Worm (Caenorhabditis elegans) whole organism, L1 larva: ENCODE measurements around the gene R102.3.

ENCODE experiments used
- C04F5.9 ChIP-seq: sonication (generic microtip); optimal IDR thresholded peaks from 2 replicates; lab custom pipeline; 2016; ENCODE audit warnings: missing genetic modification characterization, missing compliant biosample characterization
- C34B4.2 ChIP-seq: sonication (generic microtip); optimal IDR thresholded peaks from 2 replicates; lab custom pipeline; 2017; ENCODE audit warnings: mild to moderate bottlenecking, missing genetic modification characterization, missing compliant biosample characterization
- blmp-1 ChIP-seq: fragments of 150-350 bp; optimal IDR thresholded peaks from 2 replicates; lab custom pipeline; 2014; ENCODE audit warnings: missing biosample characterization, missing genetic modification characterization
- ceh-8 ChIP-seq: fragments of 200-800 bp; sonication (Bioruptor generic); optimal IDR thresholded peaks from 2 replicates; lab custom pipeline; 2018; ENCODE audit warnings: mild to moderate bottlenecking, missing genetic modification characterization, moderate library complexity, missing compliant biosample characterization
- ceh-82 ChIP-seq, 3 experiments: fragments of 150-350 bp in 1 of 3; sonication (generic microtip) in 2 of 3; optimal IDR thresholded peaks; 2 replicates each; lab custom pipeline; 2014 to 2017; ENCODE audit warnings: missing biosample characterization in 3 of 3, missing genetic modification characterization in 3 of 3
- ces-1 ChIP-seq: fragments of 150-350 bp; optimal IDR thresholded peaks from 2 replicates; lab custom pipeline; 2014; ENCODE audit warnings: missing biosample characterization, missing genetic modification reagents, missing genetic modification characterization
- efl-1 ChIP-seq, 4 experiments: fragments of 150-350 bp; optimal IDR thresholded peaks in 3 of 4; peaks in 1 of 4; 1 replicate in 1 of 4; 2 replicates in 3 of 4; lab custom pipeline; 2014; ENCODE audit warnings: missing biosample characterization in 2 of 4, missing genetic modification characterization in 2 of 4, missing genetic modification reagents in 2 of 4
- elt-2 ChIP-seq: sonication (generic microtip); optimal IDR thresholded peaks from 2 replicates; lab custom pipeline; 2016; ENCODE audit warnings: missing genetic modification characterization, mild to moderate bottlenecking, inconsistent platforms, missing compliant biosample characterization, missing genetic modification reagents
- elt-3 ChIP-seq, 6 experiments: fragments of 150-350 bp in 1 of 6; sonication (generic microtip); optimal IDR thresholded peaks; 2 replicates each; lab custom pipeline; 2017 to 2018; ENCODE audit warnings: missing biosample characterization in 6 of 6, missing genetic modification characterization in 6 of 6, inconsistent platforms in 1 of 6
- ets-5 ChIP-seq: fragments of 200-800 bp; sonication (Bioruptor generic); IDR thresholded peaks from 2 replicates; pipeline ENCODE4 v1.3.6; 2022; ENCODE audit warnings: missing genetic modification characterization, missing compliant biosample characterization
- fkh-10 ChIP-seq: sonication (generic microtip); optimal IDR thresholded peaks from 2 replicates; lab custom pipeline; 2017; ENCODE audit warnings: missing biosample characterization, missing genetic modification reagents, missing genetic modification characterization
- fkh-4 ChIP-seq: sonication (generic microtip); optimal IDR thresholded peaks from 2 replicates; lab custom pipeline; 2016; ENCODE audit warnings: missing compliant biosample characterization, missing genetic modification characterization, borderline replicate concordance
- fkh-8 ChIP-seq: sonication (generic microtip); optimal IDR thresholded peaks from 2 replicates; lab custom pipeline; 2016; ENCODE audit warnings: mild to moderate bottlenecking, missing genetic modification characterization, missing compliant biosample characterization
- grh-1 ChIP-seq: fragments of 200-800 bp; sonication (Bioruptor generic); IDR thresholded peaks from 2 replicates; pipeline ENCODE4 v1.3.6; 2022; ENCODE audit warnings: missing genetic modification reagents, missing genetic modification characterization, missing compliant biosample characterization
- hpl-2 ChIP-seq: fragments of 150-350 bp; optimal IDR thresholded peaks from 2 replicates; lab custom pipeline; 2014; ENCODE audit warnings: missing biosample characterization, missing genetic modification reagents, missing genetic modification characterization
- isw-1 ChIP-seq: fragments of 200-800 bp; sonication (Bioruptor generic); IDR thresholded peaks from 2 replicates; pipeline ENCODE4 v1.3.6; 2022; ENCODE audit warnings: missing genetic modification characterization, missing compliant biosample characterization
- lin-13 ChIP-seq: fragments of 150-350 bp; optimal IDR thresholded peaks from 2 replicates; lab custom pipeline; 2014; ENCODE audit warnings: missing biosample characterization, missing genetic modification reagents, missing genetic modification characterization
- lin-14 ChIP-seq: fragments of 200-800 bp; sonication (Bioruptor generic); optimal IDR thresholded peaks from 2 replicates; lab custom pipeline; 2018; ENCODE audit warnings: mild to moderate bottlenecking, missing genetic modification characterization, moderate library complexity, missing compliant biosample characterization
- lin-35 ChIP-seq, 2 experiments: fragments of 150-350 bp; optimal IDR thresholded peaks; 2 replicates each; lab custom pipeline; 2014; ENCODE audit warnings: missing biosample characterization in 2 of 2, missing genetic modification characterization in 2 of 2, missing genetic modification reagents in 2 of 2
- lin-39 ChIP-seq: fragments of 150-350 bp; optimal IDR thresholded peaks from 2 replicates; lab custom pipeline; 2014; ENCODE audit warnings: missing biosample characterization, missing genetic modification reagents, missing genetic modification characterization
- lsy-2 ChIP-seq, 2 experiments: fragments of 150-350 bp; optimal IDR thresholded peaks; 2 replicates each; lab custom pipeline; 2014; ENCODE audit warnings: missing biosample characterization in 2 of 2, missing genetic modification characterization in 2 of 2
- mdl-1 ChIP-seq, 2 experiments: fragments of 150-350 bp; optimal IDR thresholded peaks; 2 replicates each; lab custom pipeline; 2014 to 2017; ENCODE audit warnings: missing biosample characterization in 2 of 2, missing genetic modification characterization in 2 of 2, inconsistent platforms in 1 of 2
- mep-1 ChIP-seq: fragments of 150-350 bp; optimal IDR thresholded peaks from 2 replicates; lab custom pipeline; 2014; ENCODE audit warnings: missing biosample characterization, missing genetic modification characterization
- nhr-11 ChIP-seq: fragments of 150-350 bp; optimal IDR thresholded peaks from 2 replicates; lab custom pipeline; 2014; ENCODE audit warnings: missing biosample characterization, missing genetic modification characterization
- nhr-19 ChIP-seq: fragments of 200-800 bp; sonication (Bioruptor generic); conservative IDR thresholded peaks from 2 replicates; pipeline ENCODE4 v1.3.6; 2022; ENCODE audit warnings: missing genetic modification characterization, missing compliant biosample characterization
- nhr-20 ChIP-seq: sonication (generic microtip); optimal IDR thresholded peaks from 2 replicates; lab custom pipeline; 2016; ENCODE audit warnings: mild to moderate bottlenecking, missing genetic modification characterization, missing compliant biosample characterization
- nhr-47 ChIP-seq: sonication (generic microtip); optimal IDR thresholded peaks from 2 replicates; lab custom pipeline; 2016; ENCODE audit warnings: mild to moderate bottlenecking, missing genetic modification characterization, moderate library complexity, missing compliant biosample characterization
- nhr-71 ChIP-seq: sonication (generic microtip); optimal IDR thresholded peaks from 2 replicates; lab custom pipeline; 2016; ENCODE audit warnings: mild to moderate bottlenecking, missing genetic modification characterization, moderate library complexity, missing compliant biosample characterization
- nhr-85 ChIP-seq: sonication (generic microtip); peaks from one replicate; lab custom pipeline; 2016; ENCODE audit warnings: missing genetic modification characterization, inconsistent platforms, missing compliant biosample characterization
- nhr-90 ChIP-seq: sonication (generic microtip); optimal IDR thresholded peaks from 2 replicates; lab custom pipeline; 2016; ENCODE audit warnings: mild to moderate bottlenecking, missing genetic modification characterization, missing compliant biosample characterization; ENCODE audit not compliant: poor library complexity
- pag-3 ChIP-seq: sonication (generic microtip); optimal IDR thresholded peaks from 2 replicates; lab custom pipeline; 2017; ENCODE audit warnings: missing genetic modification characterization, mild to moderate bottlenecking, missing compliant biosample characterization, antibody characterized with exemption, borderline replicate concordance; ENCODE audit not compliant: insufficient read depth
- pax-3 ChIP-seq: fragments of 200-800 bp; sonication (Bioruptor generic); optimal IDR thresholded peaks from 2 replicates; lab custom pipeline; 2018; ENCODE audit warnings: mild to moderate bottlenecking, missing genetic modification characterization, moderate library complexity, missing compliant biosample characterization
- snu-23 ChIP-seq: sonication (generic microtip); optimal IDR thresholded peaks from 2 replicates; lab custom pipeline; 2016; ENCODE audit warnings: missing genetic modification characterization, missing compliant biosample characterization
- sox-4 ChIP-seq: sonication (generic microtip); optimal IDR thresholded peaks from 2 replicates; lab custom pipeline; 2016; ENCODE audit warnings: missing genetic modification characterization, missing compliant biosample characterization
- swsn-7 ChIP-seq: sonication (generic microtip); optimal IDR thresholded peaks from 2 replicates; lab custom pipeline; 2016; ENCODE audit warnings: missing genetic modification characterization, missing compliant biosample characterization
- tbx-2 ChIP-seq: sonication (generic microtip); optimal IDR thresholded peaks from 2 replicates; lab custom pipeline; 2016; ENCODE audit warnings: missing genetic modification characterization, missing compliant biosample characterization
- unc-130 ChIP-seq: fragments of 150-350 bp; optimal IDR thresholded peaks from 2 replicates; lab custom pipeline; 2017; ENCODE audit warnings: missing biosample characterization, missing genetic modification characterization, inconsistent platforms
- unc-30 ChIP-seq: sonication (generic microtip); optimal IDR thresholded peaks from 2 replicates; lab custom pipeline; 2017; ENCODE audit warnings: missing biosample characterization, missing genetic modification characterization
- unc-86 ChIP-seq: sonication (generic microtip); optimal IDR thresholded peaks from 2 replicates; lab custom pipeline; 2016; ENCODE audit warnings: missing genetic modification characterization, missing compliant biosample characterization
- zag-1 ChIP-seq: fragments of 150-350 bp; optimal IDR thresholded peaks from 2 replicates; lab custom pipeline; 2014; ENCODE audit warnings: missing biosample characterization, missing genetic modification characterization
- zip-4 ChIP-seq: fragments of 200-800 bp; sonication (Bioruptor generic); optimal IDR thresholded peaks from 2 replicates; lab custom pipeline; 2018; ENCODE audit warnings: mild to moderate bottlenecking, missing genetic modification characterization, moderate library complexity, missing compliant biosample characterization
- ztf-4 ChIP-seq: fragments of 150-350 bp; optimal IDR thresholded peaks from 2 replicates; lab custom pipeline; 2014; ENCODE audit warnings: missing biosample characterization, missing genetic modification characterization

The R102.3 gene

ce11 chrIV:10701866-10702458, 12.6 kb downstream of the R102.3 start:
- no peak for TF ChIP-seq ceh-82 (tag; optimal IDR thresholded peaks at IDR 0.05; lab: Kevin White, UChicago)
- no peak for TF ChIP-seq unc-130 (tag; lab: Kevin White, UChicago)
- no peak for TF ChIP-seq C04F5.9 (tag; lab: Kevin White, UChicago)
- no peak for TF ChIP-seq nhr-19 (GFP tag; lab: Robert Waterston, UW)
- TF ChIP-seq ceh-8 (GFP tag; lab: Kevin White, UChicago): no peak
- peak; percentile 21 for TF ChIP-seq nhr-90 (tag; lab: Kevin White, UChicago)
- no peak for TF ChIP-seq hpl-2 (GFP tag; lab: Kevin White, UChicago)
- TF ChIP-seq unc-86 (tag; lab: Kevin White, UChicago): no peak
- TF ChIP-seq tbx-2: peak; percentile 36
- no peak for TF ChIP-seq lin-13
- peak; percentile 37 for TF ChIP-seq snu-23 (GFP tag; lab: Kevin White, UChicago)
- no peak for TF ChIP-seq pag-3 (tag; lab: Kevin White, UChicago)
- no peak for TF ChIP-seq grh-1
- TF ChIP-seq nhr-20: peak; percentile 58
- no peak for TF ChIP-seq mdl-1 (tag; optimal IDR thresholded peaks at IDR 0.05; lab: Kevin White, UChicago)
- TF ChIP-seq lsy-2 (tag; optimal IDR thresholded peaks at IDR 0.05; lab: Kevin White, UChicago): peak in 1 of 2 experiments; percentile 67
- peak; percentile 54 for TF ChIP-seq nhr-71 (tag; lab: Kevin White, UChicago)
- TF ChIP-seq lin-35 (GFP tag; optimal IDR thresholded peaks at IDR 0.05; lab: Kevin White, UChicago): peak in 1 of 2 experiments; percentile 53
- TF ChIP-seq ets-5 (GFP tag; lab: Robert Waterston, UW): no peak
- TF ChIP-seq lin-14: peak; percentile 55
- no peak for TF ChIP-seq ces-1
- TF ChIP-seq nhr-85: peak; percentile 88
- no peak for TF ChIP-seq fkh-8 (tag; lab: Kevin White, UChicago)
- TF ChIP-seq blmp-1 (tag; lab: Kevin White, UChicago): peak; percentile 61
- TF ChIP-seq ztf-4 (tag; lab: Kevin White, UChicago): no peak
- no peak for TF ChIP-seq efl-1 (optimal IDR thresholded peaks at IDR 0.05; lab: Kevin White, UChicago)
- peak in 1 of 2 experiments; percentile 51 for TF ChIP-seq efl-1 (GFP tag; optimal IDR thresholded peaks at IDR 0.05 in 1 of 2; lab: Kevin White, UChicago)
- TF ChIP-seq fkh-4 (tag; lab: Kevin White, UChicago): no peak
- TF ChIP-seq elt-3 (tag; optimal IDR thresholded peaks at IDR 0.05; lab: Kevin White, UChicago): peak in 2 of 6 experiments; percentile 45 to 78
- TF ChIP-seq C34B4.2 (tag; lab: Kevin White, UChicago): no peak
- no peak for TF ChIP-seq fkh-10 (GFP tag; lab: Kevin White, UChicago)
- TF ChIP-seq unc-30 (tag; lab: Kevin White, UChicago): no peak

- TF ChIP-seq ces-1 (no peak), sox-4 (tag; lab: Kevin White, UChicago) (no peak), nhr-19 (GFP tag; lab: Robert Waterston, UW) (no peak), nhr-85 (no peak), fkh-4 (tag; lab: Kevin White, UChicago) (no peak), pax-3 (tag; lab: Kevin White, UChicago) (no peak)
These were observed 15.9 kb downstream of the R102.3 start, which contains the start of gene R102.10 for ce11 chrIV:10705176-10705575. R102.10 (plus strand) TSS chrIV:10705476.

- TF ChIP-seq nhr-47 (no peak), nhr-11 (tag; lab: Kevin White, UChicago) (no peak), swsn-7 (tag; lab: Kevin White, UChicago) (no peak), elt-2 (tag; lab: Kevin White, UChicago) (no peak), mep-1 (tag; lab: Kevin White, UChicago) (no peak), nhr-90 (tag; lab: Kevin White, UChicago) (no peak), isw-1 (GFP tag; lab: Robert Waterston, UW) (no peak), lin-13 (no peak), nhr-71 (tag; lab: Kevin White, UChicago) (no peak), lin-39 (tag; lab: Kevin White, UChicago) (no peak), unc-30 (tag; lab: Kevin White, UChicago) (no peak), zip-4 (GFP tag; lab: Kevin White, UChicago) (no peak), zag-1 (tag; lab: Kevin White, UChicago) (no peak), elt-3 (tag; optimal IDR thresholded peaks at IDR 0.05; lab: Kevin White, UChicago) (no peak), ceh-8 (GFP tag; lab: Kevin White, UChicago) (no peak)
These were observed 16.8 kb downstream of the R102.3 start, which contains the start of gene R102.6 for ce11 chrIV:10706090-10706489. R102.6 (minus strand) TSS chrIV:10706190.
